Worm (Caenorhabditis elegans): ENCODE data around the gene F15A4.10.

DNA sequence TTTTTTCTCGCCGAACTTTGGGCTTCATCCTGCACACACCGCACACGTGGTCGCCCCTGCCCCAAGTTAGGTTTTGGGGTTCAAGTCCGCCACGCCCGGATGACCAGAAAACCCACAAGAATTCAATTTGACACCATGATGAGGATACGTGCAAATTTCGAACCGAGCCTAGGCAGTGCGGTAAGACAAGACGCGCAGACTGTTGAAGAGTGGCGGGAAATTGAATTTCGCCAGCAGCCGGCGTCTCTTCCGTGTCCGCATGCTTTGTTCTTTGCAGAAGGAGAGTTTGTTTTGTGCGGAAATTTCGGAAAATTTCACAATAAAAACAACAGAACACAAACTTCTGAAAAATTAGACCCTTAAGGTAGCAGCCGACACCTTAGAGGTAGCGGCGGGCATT is 15.0 kb upstream of the F15A4.10 start:
- no peak for TF ChIP-seq nhr-77 (tag; optimal IDR thresholded peaks at IDR 0.05)
- TF ChIP-seq mdl-1 (tag; optimal IDR thresholded peaks at IDR 0.05), result no peak
- no peak for TF ChIP-seq unc-86 (tag; optimal IDR thresholded peaks at IDR 0.05)
- no peak for TF ChIP-seq mef-2 (tag; optimal IDR thresholded peaks at IDR 0.05)
- TF ChIP-seq unc-130 (tag; optimal IDR thresholded peaks at IDR 0.05), result no peak
